Worm (Caenorhabditis elegans): ENCODE results near the gene srd-56.

ce11 chrII:7245576-7245975 is 42.6 kb upstream of the srd-56 start, which contains the start of gene skpo-3:
- TF ChIP-seq elt-3 (tag; optimal IDR thresholded peaks at IDR 0.05) (no peak), nhr-77 (tag; optimal IDR thresholded peaks at IDR 0.05) (no peak), zag-1 (tag; optimal IDR thresholded peaks at IDR 0.05) (no peak), unc-39 (tag; optimal IDR thresholded peaks at IDR 0.05) (no peak), fkh-10 (GFP tag; optimal IDR thresholded peaks at IDR 0.05) (no peak), ceh-28 (tag; optimal IDR thresholded peaks at IDR 0.05) (no peak), nhr-76 (tag; optimal IDR thresholded peaks at IDR 0.05) (no peak), fos-1 (tag; optimal IDR thresholded peaks at IDR 0.05) (no peak), ztf-11 (tag; optimal IDR thresholded peaks at IDR 0.05) (no peak)
